Fruit fly (Drosophila melanogaster) whole organism, embryonic: ENCODE results near the gene CG11892.

Experiments used
- BEAF-32 ChIP-seq: fragments of 200-800 bp; sonication (Bioruptor generic); optimal IDR thresholded peaks from 3 replicates; lab custom pipeline; 2017; ENCODE audit warnings: missing biosample characterization, missing genetic modification characterization, mild to moderate bottlenecking, moderate library complexity, missing genetic modification reagents
- BtbVII ChIP-seq: fragments of 200-800 bp; sonication (Bioruptor generic); optimal IDR thresholded peaks from 3 replicates; lab custom pipeline; 2017; ENCODE audit warnings: missing biosample characterization, mild to moderate bottlenecking, missing genetic modification characterization
- CG10565 ChIP-seq: fragments of 200-800 bp; sonication (Bioruptor generic); optimal IDR thresholded peaks from 3 replicates; lab custom pipeline; 2016; ENCODE audit warnings: missing biosample characterization, mild to moderate bottlenecking, missing genetic modification characterization
- CG11723 ChIP-seq: fragments of 200-800 bp; sonication (Bioruptor generic); optimal IDR thresholded peaks from 2 replicates; lab custom pipeline; 2017; ENCODE audit warnings: missing biosample characterization, mild to moderate bottlenecking, missing genetic modification characterization
- CG12659 ChIP-seq: fragments of 200-800 bp; sonication (Bioruptor generic); optimal IDR thresholded peaks from 3 replicates; lab custom pipeline; 2017; ENCODE audit warnings: mild to moderate bottlenecking, missing biosample characterization, missing genetic modification reagents, missing genetic modification characterization
- CG15269 ChIP-seq: fragments of 200-800 bp; sonication (Bioruptor generic); optimal IDR thresholded peaks from 2 replicates; lab custom pipeline; 2018; ENCODE audit warnings: missing biosample characterization, mild to moderate bottlenecking, missing genetic modification characterization, moderate library complexity
- CG17359 ChIP-seq: fragments of 200-800 bp; sonication (Bioruptor generic); optimal IDR thresholded peaks from 3 replicates; lab custom pipeline; 2018; ENCODE audit warnings: missing biosample characterization, mild to moderate bottlenecking, missing genetic modification characterization, moderate library complexity
- CG18599 ChIP-seq: fragments of 200-800 bp; sonication (Bioruptor generic); optimal IDR thresholded peaks from 3 replicates; lab custom pipeline; 2017; ENCODE audit warnings: missing biosample characterization, missing genetic modification characterization, mild to moderate bottlenecking, moderate library complexity, missing genetic modification reagents
- CG18619 ChIP-seq: fragments of 200-800 bp; sonication (Bioruptor generic); optimal IDR thresholded peaks from 3 replicates; lab custom pipeline; 2017; ENCODE audit warnings: missing biosample characterization, mild to moderate bottlenecking, missing genetic modification characterization
- CG2678 ChIP-seq: fragments of 200-800 bp; sonication (Bioruptor generic); optimal IDR thresholded peaks from 3 replicates; lab custom pipeline; 2019; ENCODE audit warnings: missing biosample characterization, mild to moderate bottlenecking, missing genetic modification characterization, moderate library complexity
- CG34224 ChIP-seq: fragments of 200-800 bp; sonication (Bioruptor generic); IDR thresholded peaks from 3 replicates; pipeline ENCODE4 v1.3.6; 2022; ENCODE audit warnings: missing biosample characterization, missing genetic modification characterization; ENCODE audit not compliant: partially characterized antibody
- CG34376 ChIP-seq: fragments of 200-800 bp; sonication (Bioruptor generic); optimal IDR thresholded peaks from 2 replicates; lab custom pipeline; 2018; ENCODE audit warnings: missing biosample characterization, mild to moderate bottlenecking, missing genetic modification characterization
- CG3726 ChIP-seq: fragments of 200-800 bp; sonication (Bioruptor generic); IDR thresholded peaks from 3 replicates; pipeline ENCODE4, ENCODE4 v1.3.6; 2022; ENCODE audit warnings: missing biosample characterization, missing genetic modification characterization
- CG4328 ChIP-seq: fragments of 200-800 bp; sonication (Bioruptor generic); optimal IDR thresholded peaks from 3 replicates; lab custom pipeline; 2017; ENCODE audit warnings: missing biosample characterization, missing genetic modification reagents, missing genetic modification characterization
- CG4617 ChIP-seq: fragments of 200-800 bp; sonication (Bioruptor generic); optimal IDR thresholded peaks from 3 replicates; lab custom pipeline; 2016; ENCODE audit warnings: missing biosample characterization, missing genetic modification characterization, borderline replicate concordance
- CG9609 ChIP-seq: fragments of 200-800 bp; sonication (Bioruptor generic); optimal IDR thresholded peaks from 3 replicates; lab custom pipeline; 2016; ENCODE audit warnings: missing biosample characterization, missing genetic modification characterization
- CG9817 ChIP-seq: fragments of 200-800 bp; sonication (Bioruptor generic); optimal IDR thresholded peaks from 2 replicates; lab custom pipeline; 2018; ENCODE audit warnings: missing biosample characterization, mild to moderate bottlenecking, missing genetic modification characterization, moderate library complexity
- Camta ChIP-seq: fragments of 200-800 bp; sonication (Bioruptor generic); optimal IDR thresholded peaks from 2 replicates; lab custom pipeline; 2016; ENCODE audit warnings: missing biosample characterization, missing genetic modification characterization
- Dfd ChIP-seq, 2 experiments: fragments of >200 bp; optimal IDR thresholded peaks; 2 replicates each; lab custom pipeline; 2017; ENCODE audit warnings: missing biosample characterization in 2 of 2, missing genetic modification characterization in 2 of 2
- Dip2 ChIP-seq: fragments of 200-800 bp; sonication (Bioruptor generic); IDR thresholded peaks from 2 replicates; pipeline ENCODE4 v1.3.6; 2022; ENCODE audit warnings: missing biosample characterization, missing genetic modification characterization
- Fer1 ChIP-seq: fragments of 200-800 bp; sonication (Bioruptor generic); optimal IDR thresholded peaks from 2 replicates; lab custom pipeline; 2017; ENCODE audit warnings: missing biosample characterization, mild to moderate bottlenecking, missing genetic modification characterization
- Fer3 ChIP-seq: fragments of 200-800 bp; sonication (Bioruptor generic); optimal IDR thresholded peaks from 2 replicates; lab custom pipeline; 2018; ENCODE audit warnings: missing biosample characterization, mild to moderate bottlenecking, missing genetic modification characterization, moderate library complexity
- HLH54F ChIP-seq: fragments of 200-800 bp; sonication (Bioruptor generic); optimal IDR thresholded peaks from 3 replicates; lab custom pipeline; 2016; ENCODE audit warnings: missing biosample characterization, missing genetic modification characterization
- HLHmδ ChIP-seq: fragments of 200-800 bp; sonication (Bioruptor generic); optimal IDR thresholded peaks from 2 replicates; lab custom pipeline; 2018; ENCODE audit warnings: missing biosample characterization, mild to moderate bottlenecking, missing genetic modification characterization, moderate library complexity
- Max ChIP-seq: fragments of 200-800 bp; sonication (Bioruptor generic); optimal IDR thresholded peaks from 2 replicates; lab custom pipeline; 2016; ENCODE audit warnings: missing biosample characterization, mild to moderate bottlenecking, missing genetic modification characterization
- Meics ChIP-seq: fragments of 200-800 bp; sonication (Bioruptor generic); optimal IDR thresholded peaks from 2 replicates; lab custom pipeline; 2017; ENCODE audit warnings: missing biosample characterization, mild to moderate bottlenecking, missing genetic modification characterization
- PHDP ChIP-seq: fragments of 200-800 bp; sonication (Bioruptor generic); optimal IDR thresholded peaks from 3 replicates; lab custom pipeline; 2018; ENCODE audit warnings: missing biosample characterization, mild to moderate bottlenecking, missing genetic modification characterization, moderate library complexity
- Six4 ChIP-seq: fragments of 200-800 bp; sonication (Bioruptor generic); optimal IDR thresholded peaks from 2 replicates; lab custom pipeline; 2016; ENCODE audit warnings: missing biosample characterization, missing genetic modification characterization
- ab ChIP-seq: fragments of 200-800 bp; sonication (Bioruptor generic); optimal IDR thresholded peaks from 2 replicates; lab custom pipeline; 2016; ENCODE audit warnings: missing biosample characterization, missing genetic modification characterization
- aop ChIP-seq: fragments of 200-800 bp; sonication (Bioruptor generic); IDR thresholded peaks from 2 replicates; pipeline ENCODE4 v1.3.6; 2022; ENCODE audit warnings: missing biosample characterization, missing genetic modification characterization
- bab2 ChIP-seq: fragments of 200-800 bp; sonication (Bioruptor generic); optimal IDR thresholded peaks from 2 replicates; lab custom pipeline; 2016; ENCODE audit warnings: missing biosample characterization, missing genetic modification characterization
- ci ChIP-seq: fragments of 200-800 bp; sonication (Bioruptor generic); IDR thresholded peaks from 3 replicates; pipeline ENCODE4 v1.3.6; 2022; ENCODE audit warnings: missing biosample characterization, missing genetic modification characterization
- corto ChIP-seq: fragments of 200-800 bp; sonication (Bioruptor generic); optimal IDR thresholded peaks from 2 replicates; lab custom pipeline; 2016; ENCODE audit warnings: missing biosample characterization, mild to moderate bottlenecking, missing genetic modification characterization, moderate library complexity
- cwo ChIP-seq: fragments of 200-800 bp; sonication (Bioruptor generic); optimal IDR thresholded peaks from 3 replicates; lab custom pipeline; 2017; ENCODE audit warnings: missing biosample characterization, missing genetic modification characterization, mild to moderate bottlenecking, moderate library complexity, missing genetic modification reagents
- dysf ChIP-seq: fragments of 200-800 bp; sonication (Bioruptor generic); IDR thresholded peaks from 3 replicates; pipeline ENCODE4 v1.3.6; 2022; ENCODE audit warnings: missing biosample characterization, missing genetic modification characterization
- emc ChIP-seq: fragments of 200-800 bp; sonication (Bioruptor generic); optimal IDR thresholded peaks from 2 replicates; lab custom pipeline; 2016; ENCODE audit warnings: missing biosample characterization, missing genetic modification characterization
- eve ChIP-seq, 2 experiments: fragments of >200 bp; optimal IDR thresholded peaks; 2 replicates each; lab custom pipeline; 2017; ENCODE audit warnings: missing biosample characterization in 2 of 2, missing genetic modification characterization in 2 of 2
- exex ChIP-seq: fragments of 200-800 bp; sonication (Bioruptor generic); optimal IDR thresholded peaks from 4 replicates; lab custom pipeline; 2018; ENCODE audit warnings: missing biosample characterization, mild to moderate bottlenecking, missing genetic modification characterization, moderate library complexity
- fd64A ChIP-seq: fragments of 200-800 bp; sonication (Bioruptor generic); optimal IDR thresholded peaks from 3 replicates; lab custom pipeline; 2018; ENCODE audit warnings: missing biosample characterization, mild to moderate bottlenecking, missing genetic modification characterization
- her ChIP-seq: fragments of 200-800 bp; sonication (Bioruptor generic); optimal IDR thresholded peaks from 2 replicates; lab custom pipeline; 2016; ENCODE audit warnings: missing biosample characterization, missing genetic modification characterization
- hkb ChIP-seq, 2 experiments: fragments of 200-800 bp in 1 of 2; fragments of >200 bp in 1 of 2; sonication (Bioruptor generic) in 1 of 2; IDR thresholded peaks in 1 of 2; optimal IDR thresholded peaks in 1 of 2; 2 replicates each; pipeline versions ENCODE4 v1.3.6 to Lab custom; 2017 to 2022; ENCODE audit warnings: missing biosample characterization in 1 of 2, missing genetic modification characterization in 1 of 2
- lab ChIP-seq: fragments of 200-800 bp; sonication (Bioruptor generic); optimal IDR thresholded peaks from 3 replicates; lab custom pipeline; 2017; ENCODE audit warnings: missing biosample characterization, missing genetic modification characterization, mild to moderate bottlenecking, moderate library complexity, missing genetic modification reagents
- lola ChIP-seq, 3 experiments: fragments of >200 bp in 2 of 3; fragments of 200-800 bp in 1 of 3; sonication (Bioruptor generic) in 1 of 3; optimal IDR thresholded peaks; 2 replicates each; lab custom pipeline; 2017 to 2019; ENCODE audit warnings: missing biosample characterization in 3 of 3, missing genetic modification characterization in 3 of 3, mild to moderate bottlenecking in 1 of 3, moderate library complexity in 1 of 3
- odd ChIP-seq: fragments of 200-800 bp; sonication (Bioruptor generic); optimal IDR thresholded peaks from 2 replicates; lab custom pipeline; 2017; ENCODE audit warnings: missing biosample characterization, mild to moderate bottlenecking, missing genetic modification characterization
- org-1 ChIP-seq: fragments of 200-800 bp; sonication (Bioruptor generic); optimal IDR thresholded peaks from 2 replicates; lab custom pipeline; 2017; ENCODE audit warnings: missing biosample characterization, missing genetic modification characterization
- p53 ChIP-seq: fragments of 200-800 bp; sonication (Bioruptor generic); optimal IDR thresholded peaks from 2 replicates; lab custom pipeline; 2016; ENCODE audit warnings: missing biosample characterization, missing genetic modification characterization
- pho ChIP-seq: fragments of 200-800 bp; sonication (Bioruptor generic); optimal IDR thresholded peaks from 2 replicates; lab custom pipeline; 2016; ENCODE audit warnings: missing biosample characterization, missing genetic modification characterization
- psq ChIP-seq: fragments of 200-800 bp; sonication (Bioruptor generic); optimal IDR thresholded peaks from 2 replicates; lab custom pipeline; 2017; ENCODE audit warnings: missing biosample characterization, missing genetic modification characterization
- row ChIP-seq: fragments of 200-800 bp; sonication (Bioruptor generic); IDR thresholded peaks from 3 replicates; pipeline ENCODE4 v1.3.6; 2022; ENCODE audit warnings: missing biosample characterization, missing genetic modification characterization
- sd ChIP-seq: fragments of 200-800 bp; sonication (Bioruptor generic); optimal IDR thresholded peaks from 3 replicates; lab custom pipeline; 2018; ENCODE audit warnings: missing biosample characterization, mild to moderate bottlenecking, missing genetic modification characterization, moderate library complexity

Gene CG11892

dm6 chr3R:25281165-25281564 is at the start of gene CG11892 (continued):
- TF ChIP-seq CG34376 = peak; percentile 17
- peak; percentile 75 for TF ChIP-seq CG18599 (GFP tag; lab: Kevin White, UChicago)
- peak; percentile 58 for TF ChIP-seq PHDP (tag; lab: Kevin White, UChicago)
- peak; percentile 15 for TF ChIP-seq exex (tag; lab: Kevin White, UChicago)
- peak; percentile 21 for TF ChIP-seq org-1 (GFP tag; lab: Kevin White, UChicago)
- TF ChIP-seq sd (tag; lab: Kevin White, UChicago) = peak; percentile 31
- TF ChIP-seq CG3726 (GFP tag; lab: Robert Waterston, UW) = no peak
- TF ChIP-seq HLH54F (GFP tag; lab: Kevin White, UChicago) = no peak
- no peak for TF ChIP-seq CG9609 (GFP tag; lab: Kevin White, UChicago)
- TF ChIP-seq CG4328 = peak; percentile 4
- TF ChIP-seq Camta (GFP tag; lab: Kevin White, UChicago) = no peak
- peak; percentile 74 for TF ChIP-seq Fer1 (GFP tag; lab: Kevin White, UChicago)
- TF ChIP-seq her (GFP tag; lab: Kevin White, UChicago) = peak; percentile 6
- TF ChIP-seq CG9817 = peak; percentile 52
- TF ChIP-seq BEAF-32 (GFP tag; lab: Kevin White, UChicago) = no peak
- no peak for TF ChIP-seq lola (GFP tag; optimal IDR thresholded peaks at IDR 0.05; lab: Kevin White, UChicago)
- peak; percentile 19 for TF ChIP-seq fd64A (GFP tag; lab: Kevin White, UChicago)
- TF ChIP-seq BtbVII (GFP tag; lab: Kevin White, UChicago) = peak; percentile 52
- TF ChIP-seq ab = no peak
- TF ChIP-seq bab2 (GFP tag; lab: Kevin White, UChicago) = no peak
- no peak for TF ChIP-seq dysf
- peak; percentile 69; the same call in 1 of the 3 replicates for TF ChIP-seq ci (GFP tag; lab: Robert Waterston, UW)
- TF ChIP-seq lab (GFP tag; lab: Kevin White, UChicago) = peak; percentile 83
- TF ChIP-seq CG15269 (tag; lab: Kevin White, UChicago) = peak; percentile 60
- no peak for TF ChIP-seq Six4 (GFP tag; lab: Kevin White, UChicago)
- TF ChIP-seq cwo (GFP tag; lab: Kevin White, UChicago) = peak; percentile 54
- no peak for TF ChIP-seq Max (GFP tag; lab: Kevin White, UChicago)
- no peak for TF ChIP-seq CG4617 (GFP tag; lab: Kevin White, UChicago)
- no peak for TF ChIP-seq CG10565 (GFP tag; lab: Kevin White, UChicago)
- TF ChIP-seq Meics (GFP tag; lab: Kevin White, UChicago) = peak; percentile 55
- TF ChIP-seq Fer3 = peak; percentile 56
- TF ChIP-seq corto (GFP tag; lab: Kevin White, UChicago) = no peak
- TF ChIP-seq pho = no peak
- TF ChIP-seq CG18619 (GFP tag; lab: Kevin White, UChicago) = peak; percentile 46
- TF ChIP-seq emc (GFP tag; lab: Kevin White, UChicago) = no peak
- no peak for TF ChIP-seq Dfd (GFP tag; optimal IDR thresholded peaks at IDR 0.05; lab: Kevin White, UChicago)
- peak; percentile 60 for TF ChIP-seq CG17359
- TF ChIP-seq CG34224 (GFP tag; lab: Robert Waterston, UW) = no peak
- peak; percentile 65 for TF ChIP-seq CG2678 (tag; lab: Kevin White, UChicago)
- no peak for TF ChIP-seq psq (GFP tag; lab: Kevin White, UChicago)
- TF ChIP-seq odd = peak; percentile 66
- TF ChIP-seq aop (GFP tag; lab: Robert Waterston, UW) = no peak
- TF ChIP-seq p53 = no peak
- TF ChIP-seq hkb (optimal IDR thresholded peaks at IDR 0.05; lab: Kevin White, UChicago) = no peak
- TF ChIP-seq hkb (GFP tag; IDR thresholded peaks at IDR 0.05; lab: Robert Waterston, UW) = peak; percentile 27; the same call in 1 of the 2 replicates
- no peak for TF ChIP-seq eve (GFP tag; optimal IDR thresholded peaks at IDR 0.05; lab: Kevin White, UChicago)
- peak; percentile 46 for TF ChIP-seq CG12659
- TF ChIP-seq row (GFP tag; lab: Robert Waterston, UW) = no peak
- TF ChIP-seq Dip2 (GFP tag; lab: Robert Waterston, UW) = no peak
- peak; percentile 11 for TF ChIP-seq CG11723 (GFP tag; lab: Kevin White, UChicago)
- no peak for TF ChIP-seq HLHmδ (GFP tag; lab: Kevin White, UChicago)
